Worm (Caenorhabditis elegans) whole organism, late embryonic: ENCODE data around the gene F28H7.3.

Source experiments
- T23F11.4 ChIP-seq: fragments of 200-800 bp; sonication (Bioruptor generic); optimal IDR thresholded peaks from 2 replicates; lab custom pipeline; 2018; ENCODE audit warnings: mild to moderate bottlenecking, missing genetic modification characterization, missing compliant biosample characterization
- dve-1 ChIP-seq: sonication (generic microtip); optimal IDR thresholded peaks from 2 replicates; lab custom pipeline; 2017; ENCODE audit warnings: antibody characterized with exemption, mild to moderate bottlenecking, missing genetic modification characterization, missing compliant biosample characterization
- lin-11 ChIP-seq: fragments of 200-800 bp; sonication (Bioruptor generic); optimal IDR thresholded peaks from 2 replicates; lab custom pipeline; 2018; ENCODE audit warnings: mild to moderate bottlenecking, missing genetic modification characterization, missing compliant biosample characterization
- syd-9 ChIP-seq: sonication (generic microtip); optimal IDR thresholded peaks from 2 replicates; lab custom pipeline; 2016; ENCODE audit warnings: mild to moderate bottlenecking, missing genetic modification characterization, moderate library complexity, missing compliant biosample characterization
- tbx-2 ChIP-seq: sonication (generic microtip); optimal IDR thresholded peaks from 2 replicates; lab custom pipeline; 2016; ENCODE audit warnings: missing genetic modification characterization, missing compliant biosample characterization
- unc-42 ChIP-seq: sonication (generic microtip); optimal IDR thresholded peaks from 2 replicates; lab custom pipeline; 2016; ENCODE audit warnings: missing genotype, missing genetic modification characterization, missing compliant biosample characterization

DNA sequence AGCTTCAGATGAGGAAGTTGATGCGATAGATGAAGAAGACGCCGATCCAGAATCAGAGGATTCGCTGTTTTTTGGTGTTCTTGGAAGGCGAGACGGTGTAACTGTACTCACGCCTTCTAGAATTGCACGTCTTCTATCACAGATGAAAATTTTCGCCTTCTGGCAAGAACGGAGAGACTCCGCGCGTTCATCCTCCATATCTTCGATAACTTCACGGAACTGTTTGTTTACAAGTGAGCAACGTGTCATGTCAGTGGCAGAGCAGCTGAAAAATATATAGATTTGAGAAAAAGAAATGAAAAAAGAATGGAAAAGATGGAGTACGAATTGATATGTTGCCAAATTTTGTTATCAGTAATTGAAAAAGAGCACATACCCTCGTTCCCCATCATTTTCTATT, 36.0 kb downstream of the F28H7.3 start:
- TF ChIP-seq T23F11.4 (GFP tag; lab: Kevin White, UChicago) (no peak), dve-1 (tag; lab: Kevin White, UChicago) (no peak), lin-11 (no peak), unc-42 (tag; lab: Kevin White, UChicago) (no peak), syd-9 (tag; lab: Kevin White, UChicago) (no peak), tbx-2 (tag; lab: Kevin White, UChicago) (no peak)
